Worm (Caenorhabditis elegans) whole organism, midembryonic: ENCODE results near the gene serp-1.1.

Experiments
- T22C8.4 ChIP-seq: fragments of 200-800 bp; sonication (Bioruptor generic); IDR thresholded peaks from 2 replicates; pipeline ENCODE4 v1.3.6; 2022; ENCODE audit warnings: missing genetic modification characterization, missing compliant biosample characterization
- cog-1 ChIP-seq: sonication (generic microtip); optimal IDR thresholded peaks from 2 replicates; lab custom pipeline; 2016; ENCODE audit warnings: missing genetic modification characterization, missing compliant biosample characterization
- flt-1 ChIP-seq: fragments of 200-800 bp; sonication (Bioruptor generic); IDR thresholded peaks from 2 replicates; pipeline ENCODE4 v1.3.6; 2022; ENCODE audit warnings: missing genetic modification characterization, missing compliant biosample characterization
- klf-2 ChIP-seq: fragments of 200-800 bp; sonication (Bioruptor generic); conservative IDR thresholded peaks from 2 replicates; pipeline ENCODE4 v1.3.6; 2022; ENCODE audit warnings: missing genetic modification reagents, missing genetic modification characterization, missing compliant biosample characterization
- med-1 ChIP-seq: sonication (generic microtip); optimal IDR thresholded peaks from 2 replicates; lab custom pipeline; 2017; ENCODE audit warnings: missing genetic modification characterization, mild to moderate bottlenecking, missing compliant biosample characterization, antibody characterized with exemption, missing genetic modification reagents; ENCODE audit not compliant: insufficient read depth
- ref-1 ChIP-seq: fragments of 200-800 bp; sonication (Bioruptor generic); conservative IDR thresholded peaks from 2 replicates; pipeline ENCODE4 v1.3.6; 2022; ENCODE audit warnings: missing genetic modification reagents, missing genetic modification characterization, missing compliant biosample characterization
- tab-1 ChIP-seq: fragments of 200-800 bp; sonication (Bioruptor generic); IDR thresholded peaks from 2 replicates; pipeline ENCODE4 v1.3.6; 2022; ENCODE audit warnings: missing genetic modification characterization, missing compliant biosample characterization
- ztf-23 ChIP-seq: fragments of 200-800 bp; sonication (Bioruptor generic); IDR thresholded peaks from 2 replicates; pipeline ENCODE4 v1.3.6; 2022; ENCODE audit warnings: missing genetic modification reagents, missing genetic modification characterization, missing compliant biosample characterization
- ztf-29 ChIP-seq: fragments of 200-800 bp; sonication (Bioruptor generic); IDR thresholded peaks from 2 replicates; pipeline ENCODE4 v1.3.6; 2022; ENCODE audit warnings: missing genetic modification reagents, missing genetic modification characterization, missing compliant biosample characterization

The serp-1.1 gene

DNA sequence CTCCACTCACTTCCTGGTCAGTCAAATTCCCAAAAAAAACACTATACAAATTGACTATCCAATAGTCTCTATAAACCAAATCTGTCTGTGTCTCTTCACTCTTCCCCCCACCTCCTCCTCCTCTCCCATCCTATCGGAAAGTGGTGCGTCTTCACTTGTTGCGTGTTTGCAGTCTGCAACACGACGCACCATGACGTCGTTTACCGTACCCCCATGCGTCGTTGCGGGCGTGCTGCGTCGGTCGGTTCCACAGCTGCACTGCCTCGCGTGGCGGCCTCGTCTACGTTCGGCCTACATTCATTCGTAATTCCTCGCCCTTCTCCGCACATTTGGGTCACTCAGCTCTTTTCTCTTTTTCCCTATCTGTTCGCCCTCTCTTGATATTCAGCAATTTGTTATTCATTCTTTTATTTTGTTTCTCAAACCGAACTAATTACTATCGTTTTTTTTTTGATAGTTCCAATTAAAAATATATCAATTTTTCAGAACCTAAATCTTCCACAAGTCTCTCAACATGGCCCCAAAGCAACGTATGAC, at the start of gene serp-1.1:
TSS of gene serp-1.1 (plus strand) at position 487 of the 537 bp plus-strand sequence.
- peak; percentile 81 for TF ChIP-seq ztf-23 (GFP tag; lab: Robert Waterston, UW)
- TF ChIP-seq med-1 (GFP tag; lab: Kevin White, UChicago) = no peak
- TF ChIP-seq tab-1 (GFP tag; lab: Robert Waterston, UW) = no peak; the same call in 1 of the 2 replicates
- no peak for TF ChIP-seq ref-1
- TF ChIP-seq klf-2 (GFP tag; lab: Robert Waterston, UW) = no peak
- TF ChIP-seq cog-1 (tag; lab: Kevin White, UChicago) = peak; percentile 85
- TF ChIP-seq ztf-29 (GFP tag; lab: Robert Waterston, UW) = peak; percentile 61; the same call in 1 of the 2 replicates
- TF ChIP-seq flt-1 (GFP tag; lab: Robert Waterston, UW) = peak; percentile 88
- TF ChIP-seq T22C8.4 (GFP tag; lab: Robert Waterston, UW) = no peak

DNA sequence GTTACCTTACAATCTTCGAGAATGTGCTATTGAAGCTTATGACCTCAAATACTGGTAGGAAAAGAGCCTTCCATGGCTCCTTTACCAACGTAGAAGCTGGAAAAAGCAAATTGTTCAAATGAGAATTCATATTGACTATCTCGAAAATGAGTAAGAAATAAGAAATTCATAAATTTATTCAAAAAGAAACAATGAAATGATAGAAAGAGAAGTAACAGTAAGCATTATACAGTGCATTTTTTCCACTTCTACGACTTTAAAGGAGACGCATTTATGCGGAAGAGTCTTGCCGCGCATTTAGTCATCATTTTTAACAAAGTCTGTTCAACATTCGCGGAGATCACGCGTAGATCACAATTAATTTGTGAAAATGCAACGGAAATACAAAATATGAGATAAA, 46.4 kb upstream of the serp-1.1 start, which contains the start of gene Y7A5A.10:
TSS of gene Y7A5A.10 (minus strand) at position 101 of the 400 bp plus-strand sequence.
- TF ChIP-seq klf-2 (GFP tag; lab: Robert Waterston, UW) (no peak), cog-1 (tag; lab: Kevin White, UChicago) (no peak), tab-1 (GFP tag; lab: Robert Waterston, UW) (no peak), med-1 (GFP tag; lab: Kevin White, UChicago) (no peak), ref-1 (no peak), flt-1 (GFP tag; lab: Robert Waterston, UW) (no peak), T22C8.4 (GFP tag; lab: Robert Waterston, UW) (no peak), ztf-29 (GFP tag; lab: Robert Waterston, UW) (no peak), ztf-23 (GFP tag; lab: Robert Waterston, UW) (no peak)

DNA sequence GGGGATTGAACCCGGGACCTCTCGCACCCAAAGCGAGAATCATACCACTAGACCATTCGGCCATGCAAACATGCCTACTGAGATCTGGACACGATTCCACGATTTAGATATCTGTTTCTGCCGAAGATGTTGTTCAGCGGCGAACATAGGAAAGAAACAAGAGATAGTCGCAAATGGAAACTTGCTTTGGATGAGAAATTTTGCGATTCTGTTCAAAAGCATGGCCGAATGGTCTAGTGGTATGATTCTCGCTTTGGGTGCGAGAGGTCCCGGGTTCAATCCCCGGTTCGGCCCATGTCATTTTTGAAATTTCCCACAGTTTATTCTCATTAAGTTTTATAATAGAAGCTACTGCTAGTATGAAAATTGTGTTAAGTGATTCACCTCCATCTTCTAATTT, 44.7 kb upstream of the serp-1.1 start:
- TF ChIP-seq ztf-29 (GFP tag; lab: Robert Waterston, UW) (no peak), T22C8.4 (GFP tag; lab: Robert Waterston, UW) (no peak), flt-1 (GFP tag; lab: Robert Waterston, UW) (no peak), cog-1 (tag; lab: Kevin White, UChicago) (no peak), med-1 (GFP tag; lab: Kevin White, UChicago) (no peak), tab-1 (GFP tag; lab: Robert Waterston, UW) (no peak), ref-1 (no peak), klf-2 (GFP tag; lab: Robert Waterston, UW) (no peak), ztf-23 (GFP tag; lab: Robert Waterston, UW) (no peak)

DNA sequence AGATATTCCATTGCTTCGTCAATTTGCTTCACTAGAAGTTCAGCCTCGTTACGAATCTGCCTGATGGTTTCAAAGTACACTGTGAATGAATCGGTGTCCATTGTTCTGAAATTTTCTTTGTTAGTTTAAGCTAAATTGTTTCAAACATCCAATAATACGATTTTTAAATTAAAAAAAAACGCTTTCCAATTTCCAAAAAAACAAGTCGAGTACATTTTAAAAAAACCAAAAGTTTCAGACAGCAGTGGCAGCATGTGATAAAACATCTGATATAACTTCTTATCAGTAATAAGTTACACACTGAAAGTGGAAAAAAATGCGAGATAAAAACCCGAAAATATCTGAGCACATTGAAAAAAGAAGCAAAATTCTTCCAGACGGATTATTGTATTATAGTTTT, 41.8 kb upstream of the serp-1.1 start, which contains the start of gene Y7A5A.6:
TSS of gene Y7A5A.6 (minus strand) at position 101 of the 400 bp plus-strand sequence.
- TF ChIP-seq ztf-29 (GFP tag; lab: Robert Waterston, UW) (no peak), klf-2 (GFP tag; lab: Robert Waterston, UW) (no peak), cog-1 (tag; lab: Kevin White, UChicago) (no peak), tab-1 (GFP tag; lab: Robert Waterston, UW) (no peak), T22C8.4 (GFP tag; lab: Robert Waterston, UW) (no peak), ztf-23 (GFP tag; lab: Robert Waterston, UW) (no peak), ref-1 (no peak), med-1 (GFP tag; lab: Kevin White, UChicago) (no peak), flt-1 (GFP tag; lab: Robert Waterston, UW) (no peak)

DNA sequence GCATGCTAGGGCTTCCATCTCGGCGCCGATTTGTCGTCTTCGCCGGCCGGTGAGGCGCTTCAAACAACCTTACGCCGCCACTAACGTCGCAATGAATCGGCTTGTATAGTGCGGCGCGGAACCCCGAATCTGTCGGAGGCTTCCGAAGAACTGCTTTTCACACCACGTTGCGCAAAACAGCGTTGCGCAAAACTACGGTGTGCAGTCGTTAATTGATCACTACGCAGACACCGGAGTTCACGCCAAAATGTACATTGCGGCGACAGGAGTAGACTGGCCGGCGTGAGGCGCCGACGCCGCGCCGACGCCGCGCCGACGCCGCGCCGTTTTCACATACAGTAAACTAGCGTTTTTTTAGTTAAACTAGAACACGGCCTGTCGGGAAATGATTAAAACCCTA, 39.5 kb upstream of the serp-1.1 start:
- TF ChIP-seq ztf-23 (GFP tag; lab: Robert Waterston, UW) = no peak
- TF ChIP-seq cog-1 (tag; lab: Kevin White, UChicago) = no peak
- TF ChIP-seq flt-1 (GFP tag; lab: Robert Waterston, UW) = no peak
- no peak for TF ChIP-seq T22C8.4 (GFP tag; lab: Robert Waterston, UW)

DNA sequence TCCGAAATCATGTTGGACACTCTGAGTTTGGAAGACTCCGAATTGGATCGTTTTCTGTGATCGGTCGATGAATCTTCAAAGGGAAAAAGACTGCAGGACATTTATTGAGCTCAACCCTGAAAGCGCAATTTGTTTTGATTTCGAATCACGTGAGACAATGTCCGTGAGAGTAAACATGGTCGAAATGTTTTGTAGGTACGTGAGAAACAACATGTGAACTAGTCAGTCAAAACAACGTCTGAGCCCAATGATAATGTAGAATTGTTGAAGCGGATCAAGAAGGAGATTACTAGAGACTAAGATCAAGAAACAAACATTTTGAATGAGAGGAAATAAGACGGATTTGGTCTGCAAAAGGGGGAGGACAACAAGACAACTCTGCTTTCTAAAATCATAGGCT, 37.3 kb upstream of the serp-1.1 start, which contains the start of gene Y7A5A.7:
TSS of gene Y7A5A.7 (minus strand) at position 101 of the 400 bp plus-strand sequence.
- TF ChIP-seq ref-1 = no peak
- no peak for TF ChIP-seq klf-2 (GFP tag; lab: Robert Waterston, UW)
- no peak for TF ChIP-seq flt-1 (GFP tag; lab: Robert Waterston, UW)
- no peak for TF ChIP-seq ztf-23 (GFP tag; lab: Robert Waterston, UW)
- TF ChIP-seq med-1 (GFP tag; lab: Kevin White, UChicago) = no peak
- no peak for TF ChIP-seq cog-1 (tag; lab: Kevin White, UChicago)
- TF ChIP-seq tab-1 (GFP tag; lab: Robert Waterston, UW) = no peak
- no peak for TF ChIP-seq ztf-29 (GFP tag; lab: Robert Waterston, UW)
- TF ChIP-seq T22C8.4 (GFP tag; lab: Robert Waterston, UW) = no peak

DNA sequence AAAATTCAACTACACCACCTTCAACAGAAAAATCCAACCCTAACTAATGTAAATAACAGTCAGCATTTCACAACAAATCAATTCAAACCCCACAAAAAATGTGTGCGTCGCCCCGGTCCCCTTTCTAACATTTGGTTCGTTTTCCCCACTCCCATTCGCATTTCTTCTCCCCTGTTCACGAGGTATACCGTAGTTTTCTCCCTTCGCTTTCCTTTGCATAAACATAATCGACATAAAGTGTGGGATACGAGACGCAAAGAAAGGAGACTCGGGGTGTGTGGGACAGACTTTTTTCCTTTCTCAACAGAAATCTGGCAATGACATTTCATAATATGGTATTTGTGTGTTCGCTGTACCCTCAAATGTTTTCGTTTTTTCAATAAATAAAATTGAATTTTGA, 30.0 kb upstream of the serp-1.1 start:
- TF ChIP-seq klf-2 (GFP tag; lab: Robert Waterston, UW) = no peak
- TF ChIP-seq ztf-23 (GFP tag; lab: Robert Waterston, UW) = no peak
- TF ChIP-seq tab-1 (GFP tag; lab: Robert Waterston, UW) = no peak
- no peak for TF ChIP-seq flt-1 (GFP tag; lab: Robert Waterston, UW)
- no peak for TF ChIP-seq cog-1 (tag; lab: Kevin White, UChicago)
- no peak for TF ChIP-seq med-1 (GFP tag; lab: Kevin White, UChicago)
- no peak for TF ChIP-seq ztf-29 (GFP tag; lab: Robert Waterston, UW)
- no peak for TF ChIP-seq ref-1
- no peak for TF ChIP-seq T22C8.4 (GFP tag; lab: Robert Waterston, UW)

DNA sequence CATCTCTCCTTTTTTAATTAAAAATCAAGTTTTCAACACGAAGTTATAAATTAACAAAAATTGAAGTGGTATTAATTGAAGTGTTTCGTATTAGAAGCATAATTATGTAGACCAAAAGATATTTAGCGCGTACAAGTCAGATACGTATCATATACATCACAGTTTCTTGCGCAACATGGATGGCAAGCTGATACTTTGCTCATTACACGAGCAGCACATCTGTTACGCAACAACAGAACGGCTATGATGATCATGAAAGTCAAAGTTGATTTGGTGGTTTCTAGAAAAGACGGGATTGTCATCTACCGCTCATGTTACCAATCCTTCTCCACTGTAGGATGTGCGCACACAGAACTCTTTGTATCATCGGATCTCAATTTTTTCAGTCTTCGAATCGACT, 26.8 kb upstream of the serp-1.1 start:
- TF ChIP-seq flt-1 (GFP tag; lab: Robert Waterston, UW) = no peak
- no peak for TF ChIP-seq cog-1 (tag; lab: Kevin White, UChicago)
- no peak for TF ChIP-seq T22C8.4 (GFP tag; lab: Robert Waterston, UW)
- TF ChIP-seq klf-2 (GFP tag; lab: Robert Waterston, UW) = no peak
- TF ChIP-seq ref-1 = no peak
- TF ChIP-seq ztf-29 (GFP tag; lab: Robert Waterston, UW) = no peak
- no peak for TF ChIP-seq ztf-23 (GFP tag; lab: Robert Waterston, UW)
- TF ChIP-seq med-1 (GFP tag; lab: Kevin White, UChicago) = no peak
- no peak for TF ChIP-seq tab-1 (GFP tag; lab: Robert Waterston, UW)

DNA sequence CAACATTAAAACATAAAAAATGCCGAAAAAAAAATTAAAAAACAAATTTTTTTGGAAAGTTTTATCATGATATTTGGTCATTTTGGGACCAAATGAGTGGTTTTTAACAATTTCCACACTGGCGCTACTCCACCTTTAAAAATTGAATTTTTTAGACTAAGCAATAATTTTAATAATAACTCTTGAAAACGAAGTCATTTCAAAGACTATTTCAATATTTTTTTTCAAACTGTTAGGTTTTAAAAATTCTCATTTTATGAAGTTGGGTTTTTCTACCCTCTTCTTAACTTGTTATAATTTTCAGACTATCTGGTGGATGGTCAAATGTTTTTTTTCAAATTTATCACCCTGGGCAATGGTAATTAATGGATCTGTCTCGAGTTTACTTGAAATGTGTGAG, 19.2 kb upstream of the serp-1.1 start, which contains the start of gene Y7A5A.8:
TSS of gene Y7A5A.8 (plus strand) at position 301 of the 400 bp plus-strand sequence.
- TF ChIP-seq flt-1 (GFP tag; lab: Robert Waterston, UW) (no peak), T22C8.4 (GFP tag; lab: Robert Waterston, UW) (no peak), tab-1 (GFP tag; lab: Robert Waterston, UW) (no peak), med-1 (GFP tag; lab: Kevin White, UChicago) (no peak), ztf-23 (GFP tag; lab: Robert Waterston, UW) (no peak), cog-1 (tag; lab: Kevin White, UChicago) (no peak), ztf-29 (GFP tag; lab: Robert Waterston, UW) (no peak), ref-1 (no peak), klf-2 (GFP tag; lab: Robert Waterston, UW) (no peak)
